Worm (Caenorhabditis elegans): ENCODE measurements around the gene srx-66.

The srx-66 gene

DNA sequence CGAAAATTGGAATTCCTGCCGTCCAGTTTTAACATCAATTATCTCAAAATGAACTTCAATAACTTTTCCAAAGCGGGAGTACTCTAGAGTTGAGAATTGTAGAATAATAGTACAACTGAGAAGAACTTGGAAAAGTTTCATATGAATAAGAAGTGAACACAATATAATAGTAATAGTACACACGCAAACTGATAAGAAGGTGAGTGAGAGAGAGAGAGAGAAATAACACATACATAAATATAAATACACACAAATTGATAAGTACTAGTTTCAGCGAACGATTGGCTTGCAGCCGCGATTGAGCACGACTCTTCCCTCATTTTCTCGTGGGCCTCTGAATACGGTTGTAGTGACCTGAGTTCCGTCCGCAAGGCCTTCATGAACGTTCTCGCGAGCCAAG is 30.3 kb upstream of the srx-66 start, which contains the start of gene C17E7.13:
C17E7.13 (minus strand) TSS at position 176 of the 400 bp plus-strand sequence.
- TF ChIP-seq flt-1 (GFP tag; IDR thresholded peaks at IDR 0.05): no peak
- TF ChIP-seq tra-4 (tag; optimal IDR thresholded peaks at IDR 0.05): no peak
- no peak for TF ChIP-seq ceh-36 (tag; optimal IDR thresholded peaks at IDR 0.05)
- no peak for TF ChIP-seq F13C5.2 (tag; optimal IDR thresholded peaks at IDR 0.05)
- no peak for TF ChIP-seq tbx-11 (GFP tag; IDR thresholded peaks at IDR 0.05)
- TF ChIP-seq pes-1 (GFP tag; IDR thresholded peaks at IDR 0.05): no peak
- TF ChIP-seq tbx-37 (GFP tag; conservative IDR thresholded peaks at IDR 0.05): no peak
- no peak for TF ChIP-seq B0310.2 (tag; optimal IDR thresholded peaks at IDR 0.05)
- no peak for TF ChIP-seq sea-1 (GFP tag; conservative IDR thresholded peaks at IDR 0.05)
- no peak for TF ChIP-seq hnd-1 (tag; optimal IDR thresholded peaks at IDR 0.05)
- TF ChIP-seq ceh-13 (GFP tag; optimal IDR thresholded peaks at IDR 0.05): no peak
- no peak for TF ChIP-seq aly-1 (tag; optimal IDR thresholded peaks at IDR 0.05)
- no peak for TF ChIP-seq scrt-1 (GFP tag; IDR thresholded peaks at IDR 0.05)

- TF ChIP-seq hmbx-1 (tag; optimal IDR thresholded peaks at IDR 0.05) (no peak), F13C5.2 (tag; optimal IDR thresholded peaks at IDR 0.05) (no peak)
These were observed 28.6 kb upstream of the srx-66 start, which contains the start of gene C17E7.9 for ce11 chrV:3890761-3891160. TSS of gene C17E7.9 (minus strand) at chrV:3890861.

- TF ChIP-seq tra-4 (tag; optimal IDR thresholded peaks at IDR 0.05) (no peak), hmbx-1 (tag; optimal IDR thresholded peaks at IDR 0.05) (no peak), ama-1 (optimal IDR thresholded peaks at IDR 0.05) (no peak), hnd-1 (tag; optimal IDR thresholded peaks at IDR 0.05) (no peak), sea-1 (GFP tag; conservative IDR thresholded peaks at IDR 0.05) (no peak), F13C5.2 (tag; optimal IDR thresholded peaks at IDR 0.05) (no peak), pes-1 (GFP tag; IDR thresholded peaks at IDR 0.05) (no peak), tbx-37 (GFP tag; conservative IDR thresholded peaks at IDR 0.05) (no peak), aly-1 (tag; optimal IDR thresholded peaks at IDR 0.05) (no peak), ets-7 (tag; optimal IDR thresholded peaks at IDR 0.05) (no peak), flt-1 (GFP tag; IDR thresholded peaks at IDR 0.05) (no peak), B0310.2 (tag; optimal IDR thresholded peaks at IDR 0.05) (no peak)
These were observed 27.5 kb upstream of the srx-66 start, which contains the start of gene C17E7.12 for ce11 chrV:3891919-3892318. TSS of gene C17E7.12 (minus strand) at chrV:3892019.

DNA sequence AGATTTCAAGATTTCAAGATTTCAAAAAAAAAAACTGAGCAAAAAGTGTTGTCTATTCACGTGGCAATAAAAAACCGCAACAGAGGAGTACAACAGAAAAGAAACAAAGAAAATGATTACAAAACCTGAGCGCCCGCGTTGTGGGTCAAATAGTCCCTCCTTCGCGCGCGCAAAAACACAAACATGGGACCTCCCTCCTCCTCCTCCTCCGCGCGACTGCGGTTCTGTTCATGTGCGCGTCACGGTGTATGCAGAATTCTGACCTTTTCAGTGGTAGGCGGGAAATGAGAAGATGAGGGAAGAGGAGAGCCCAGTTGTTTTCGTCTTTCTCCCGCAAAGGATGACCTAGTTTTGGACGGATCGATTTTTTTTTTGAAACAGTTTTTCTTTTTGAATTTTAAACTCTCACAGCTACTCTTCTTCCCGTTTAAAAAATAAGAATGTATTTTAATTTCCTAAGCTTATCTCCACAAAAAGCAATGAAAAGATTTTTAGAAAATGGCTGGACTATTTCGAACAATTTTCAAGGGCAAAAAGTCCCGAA is 27.0 kb upstream of the srx-66 start, which contains the start of gene C17E7.4:
C17E7.4 (plus strand) TSS at position 494 of the 544 bp plus-strand sequence.
- TF ChIP-seq sea-1 (GFP tag; conservative IDR thresholded peaks at IDR 0.05) (no peak), tbx-11 (GFP tag; IDR thresholded peaks at IDR 0.05) (no peak), scrt-1 (GFP tag; IDR thresholded peaks at IDR 0.05) (no peak), flt-1 (GFP tag; IDR thresholded peaks at IDR 0.05) (no peak)

DNA sequence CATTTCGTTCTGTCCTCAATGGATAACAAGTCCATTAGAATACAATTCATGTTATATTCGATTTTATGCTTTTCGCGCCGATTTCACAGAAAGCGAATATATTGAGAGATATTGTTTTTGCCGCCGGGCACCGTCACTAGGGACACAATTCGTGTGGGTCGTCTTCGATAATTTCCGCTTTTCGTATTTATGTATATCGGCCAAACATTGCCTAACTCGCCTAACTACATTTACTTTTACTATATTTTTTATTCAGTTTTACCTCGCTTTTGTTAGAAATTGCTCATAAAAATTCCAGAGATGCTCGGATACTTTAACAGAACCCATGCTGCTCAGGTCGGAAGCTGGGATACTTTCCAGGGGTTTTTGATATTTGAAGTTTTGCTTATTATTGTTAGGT is 24.7 kb upstream of the srx-66 start, which contains the start of gene sre-9:
sre-9 (plus strand) TSS at position 301 of the 400 bp plus-strand sequence.
- TF ChIP-seq hmg-4 (GFP tag; optimal IDR thresholded peaks at IDR 0.05): no peak
- no peak for TF ChIP-seq F13C5.2 (tag; optimal IDR thresholded peaks at IDR 0.05)
- no peak for TF ChIP-seq B0310.2 (tag; optimal IDR thresholded peaks at IDR 0.05)
- no peak for TF ChIP-seq flt-1 (GFP tag; IDR thresholded peaks at IDR 0.05)
- TF ChIP-seq tbx-11 (GFP tag; IDR thresholded peaks at IDR 0.05): no peak
- TF ChIP-seq ceh-13 (GFP tag; optimal IDR thresholded peaks at IDR 0.05): no peak
- TF ChIP-seq pes-1 (GFP tag; IDR thresholded peaks at IDR 0.05): no peak
- TF ChIP-seq aly-1 (tag; optimal IDR thresholded peaks at IDR 0.05): no peak
- TF ChIP-seq hnd-1 (tag; optimal IDR thresholded peaks at IDR 0.05): no peak
- TF ChIP-seq tbx-37 (GFP tag; conservative IDR thresholded peaks at IDR 0.05): no peak
- no peak for TF ChIP-seq ceh-36 (tag; optimal IDR thresholded peaks at IDR 0.05)
- TF ChIP-seq ama-1 (optimal IDR thresholded peaks at IDR 0.05): no peak
- TF ChIP-seq ets-7 (tag; optimal IDR thresholded peaks at IDR 0.05): no peak
- TF ChIP-seq hmbx-1 (tag; optimal IDR thresholded peaks at IDR 0.05): no peak
- TF ChIP-seq scrt-1 (GFP tag; IDR thresholded peaks at IDR 0.05): no peak
- no peak for TF ChIP-seq tra-4 (tag; optimal IDR thresholded peaks at IDR 0.05)
- no peak for TF ChIP-seq sea-1 (GFP tag; conservative IDR thresholded peaks at IDR 0.05)

- no peak for TF ChIP-seq pes-1 (GFP tag; IDR thresholded peaks at IDR 0.05)
- TF ChIP-seq scrt-1 (GFP tag; IDR thresholded peaks at IDR 0.05): no peak
- TF ChIP-seq hmg-4 (GFP tag; optimal IDR thresholded peaks at IDR 0.05): no peak
These were observed 23.4 kb upstream of the srx-66 start for ce11 chrV:3896018-3896417.

DNA sequence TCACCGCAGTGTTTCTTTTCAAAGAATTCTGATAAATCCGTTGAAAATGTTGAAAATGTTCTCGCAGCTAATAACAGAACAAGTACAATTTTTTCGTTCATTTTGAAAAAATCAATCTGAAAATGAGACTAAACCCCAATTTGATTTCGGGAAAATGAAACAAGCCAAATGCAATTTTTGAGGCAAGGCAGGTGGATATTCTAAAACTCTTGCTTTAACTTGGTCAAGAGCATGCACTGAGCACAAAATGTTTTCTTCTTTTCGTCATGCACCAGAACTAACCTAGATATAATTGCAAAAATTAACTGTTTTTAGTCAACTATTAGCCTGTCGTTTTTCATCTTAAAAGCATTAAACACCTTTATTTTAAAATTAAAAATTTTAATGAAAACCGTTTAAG is 19.3 kb upstream of the srx-66 start, which contains the start of gene irld-22:
irld-22 (minus strand) TSS at position 101 of the 400 bp plus-strand sequence.
- TF ChIP-seq tbx-37 (GFP tag; conservative IDR thresholded peaks at IDR 0.05): no peak
- no peak for TF ChIP-seq hmg-4 (GFP tag; optimal IDR thresholded peaks at IDR 0.05)
- TF ChIP-seq ceh-13 (GFP tag; optimal IDR thresholded peaks at IDR 0.05): no peak
- no peak for TF ChIP-seq ama-1 (optimal IDR thresholded peaks at IDR 0.05)

DNA sequence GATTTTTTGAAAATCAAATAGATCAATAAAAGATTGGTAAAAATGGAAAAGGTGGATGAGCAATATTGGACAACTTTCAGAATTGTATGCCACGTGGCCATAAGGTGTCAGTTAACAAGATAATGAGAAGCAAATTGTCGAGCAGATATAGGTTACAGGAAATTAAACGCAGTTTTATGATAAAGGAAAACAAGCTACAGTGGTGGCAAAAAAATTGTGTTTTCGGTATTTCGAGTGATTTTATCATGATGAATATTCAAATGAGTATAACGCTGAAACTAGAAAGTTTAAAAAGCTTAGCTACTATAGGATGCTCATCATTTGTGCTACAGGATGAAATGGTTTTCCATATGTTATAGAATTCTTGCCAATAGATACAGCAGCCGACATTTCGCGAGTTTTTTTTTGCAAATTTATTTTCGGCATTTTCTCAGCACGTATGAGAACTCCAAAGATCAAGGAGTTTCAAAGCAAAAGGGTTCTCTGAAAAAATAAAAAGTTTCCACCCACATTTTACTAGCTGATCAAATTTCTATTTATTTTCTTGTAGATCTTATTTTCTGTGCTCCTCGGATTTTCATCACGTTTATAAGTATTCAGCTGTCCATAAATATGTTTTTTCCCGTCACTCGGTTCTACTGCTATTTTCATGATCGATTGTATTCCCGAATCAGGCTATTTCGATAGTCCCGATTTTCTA is 16.8 kb upstream of the srx-66 start, which contains the start of the genes str-229 and srh-190:
str-229 (minus strand) TSS at position 101 of the 700 bp plus-strand sequence.
srh-190 (plus strand) TSS at position 650 of the 700 bp plus-strand sequence.
- TF ChIP-seq B0310.2 (tag; optimal IDR thresholded peaks at IDR 0.05): no peak
- TF ChIP-seq F13C5.2 (tag; optimal IDR thresholded peaks at IDR 0.05): no peak
- no peak for TF ChIP-seq sea-1 (GFP tag; conservative IDR thresholded peaks at IDR 0.05)
- TF ChIP-seq flt-1 (GFP tag; IDR thresholded peaks at IDR 0.05): no peak
- no peak for TF ChIP-seq aly-1 (tag; optimal IDR thresholded peaks at IDR 0.05)
- TF ChIP-seq ama-1 (optimal IDR thresholded peaks at IDR 0.05): no peak
- no peak for TF ChIP-seq ets-7 (tag; optimal IDR thresholded peaks at IDR 0.05)

Measured in whole organism, early embryonic.